Worm (Caenorhabditis elegans) whole organism, mixed stage, embryonic: ENCODE measurements around the gene fbxc-32.

Experiments used
- M03D4.4 ChIP-seq: sonication (generic microtip); optimal IDR thresholded peaks from 2 replicates; lab custom pipeline; 2017; ENCODE audit warnings: mild to moderate bottlenecking, missing genetic modification characterization, missing compliant biosample characterization
- bed-3 ChIP-seq: fragments of 200-800 bp; sonication (Bioruptor generic); optimal IDR thresholded peaks from 3 replicates; lab custom pipeline; 2018; ENCODE audit warnings: mild to moderate bottlenecking, missing genetic modification characterization, moderate library complexity, missing compliant biosample characterization
- blmp-1 ChIP-seq: fragments of 150-350 bp; optimal IDR thresholded peaks from 2 replicates; lab custom pipeline; 2014; ENCODE audit warnings: missing biosample characterization, missing genetic modification characterization
- ceh-39 ChIP-seq: fragments of 150-350 bp; optimal IDR thresholded peaks from 2 replicates; lab custom pipeline; 2014; ENCODE audit warnings: missing biosample characterization, missing genetic modification characterization
- ceh-43 ChIP-seq: fragments of 200-800 bp; sonication (Bioruptor generic); optimal IDR thresholded peaks from 2 replicates; lab custom pipeline; 2018; ENCODE audit warnings: mild to moderate bottlenecking, missing genetic modification characterization, moderate library complexity, missing compliant biosample characterization
- ceh-83 ChIP-seq: fragments of 200-800 bp; sonication (Bioruptor generic); optimal IDR thresholded peaks from 2 replicates; lab custom pipeline; 2018; ENCODE audit warnings: mild to moderate bottlenecking, missing genetic modification characterization, missing compliant biosample characterization
- ces-1 ChIP-seq: fragments of 150-350 bp; optimal IDR thresholded peaks from 2 replicates; lab custom pipeline; 2014; ENCODE audit warnings: missing biosample characterization, missing genetic modification reagents, missing genetic modification characterization
- drap-1 ChIP-seq: fragments of 200-800 bp; sonication (Bioruptor generic); optimal IDR thresholded peaks from 3 replicates; lab custom pipeline; 2018; ENCODE audit warnings: mild to moderate bottlenecking, missing genetic modification characterization, missing compliant biosample characterization
- elt-1 ChIP-seq: sonication (generic microtip); optimal IDR thresholded peaks from 2 replicates; lab custom pipeline; 2017; ENCODE audit warnings: missing genetic modification characterization, mild to moderate bottlenecking, missing compliant biosample characterization, antibody characterized with exemption, moderate library complexity, borderline replicate concordance; ENCODE audit not compliant: insufficient read depth
- elt-3 ChIP-seq: fragments of 150-350 bp; optimal IDR thresholded peaks from 2 replicates; lab custom pipeline; 2014; ENCODE audit warnings: missing biosample characterization, missing genetic modification characterization
- flh-1 ChIP-seq: fragments of 200-800 bp; sonication (Bioruptor generic); optimal IDR thresholded peaks from 2 replicates; lab custom pipeline; 2018; ENCODE audit warnings: mild to moderate bottlenecking, missing genetic modification characterization, moderate library complexity, missing compliant biosample characterization
- ham-2 ChIP-seq: fragments of 200-800 bp; sonication (Bioruptor generic); optimal IDR thresholded peaks from 2 replicates; lab custom pipeline; 2018; ENCODE audit warnings: mild to moderate bottlenecking, missing genetic modification characterization, missing compliant biosample characterization
- hlh-1 ChIP-seq: fragments of 150-350 bp; optimal IDR thresholded peaks from 2 replicates; lab custom pipeline; 2014; ENCODE audit warnings: missing biosample characterization, missing genetic modification reagents, missing genetic modification characterization
- lin-13 ChIP-seq: fragments of 150-350 bp; optimal IDR thresholded peaks from 2 replicates; lab custom pipeline; 2014; ENCODE audit warnings: missing biosample characterization, missing genetic modification characterization
- lin-32 ChIP-seq: fragments of 200-800 bp; sonication (Bioruptor generic); optimal IDR thresholded peaks from 2 replicates; lab custom pipeline; 2018; ENCODE audit warnings: mild to moderate bottlenecking, missing genetic modification characterization, missing compliant biosample characterization
- lsy-2 ChIP-seq: fragments of 150-350 bp; optimal IDR thresholded peaks from 2 replicates; lab custom pipeline; 2014; ENCODE audit warnings: missing biosample characterization, missing genetic modification characterization
- mab-5 ChIP-seq: fragments of 150-350 bp; optimal IDR thresholded peaks from 2 replicates; lab custom pipeline; 2014; ENCODE audit warnings: missing biosample characterization, missing genetic modification characterization
- mep-1 ChIP-seq: fragments of 150-350 bp; optimal IDR thresholded peaks from 2 replicates; lab custom pipeline; 2017; ENCODE audit warnings: missing biosample characterization, missing genetic modification reagents, missing genetic modification characterization, inconsistent platforms
- nhr-12 ChIP-seq: fragments of 150-350 bp; optimal IDR thresholded peaks from 2 replicates; lab custom pipeline; 2014; ENCODE audit warnings: missing biosample characterization, missing genetic modification characterization
- nhr-2 ChIP-seq: fragments of 150-350 bp; optimal IDR thresholded peaks from 2 replicates; lab custom pipeline; 2014; ENCODE audit warnings: missing biosample characterization, missing genetic modification characterization
- nhr-237 ChIP-seq: fragments of 150-350 bp; optimal IDR thresholded peaks from 2 replicates; lab custom pipeline; 2014; ENCODE audit warnings: missing biosample characterization, missing genetic modification characterization
- nhr-28 ChIP-seq: fragments of 150-350 bp; optimal IDR thresholded peaks from 2 replicates; lab custom pipeline; 2014; ENCODE audit warnings: missing biosample characterization, missing genetic modification characterization
- nhr-76 ChIP-seq: sonication (generic microtip); optimal IDR thresholded peaks from 2 replicates; lab custom pipeline; 2017; ENCODE audit warnings: missing biosample characterization, missing genetic modification characterization
- pha-4 ChIP-seq: fragments of 150-350 bp; optimal IDR thresholded peaks from 2 replicates; lab custom pipeline; 2018; ENCODE audit warnings: missing biosample characterization, missing genetic modification reagents, missing genetic modification characterization
- sem-2 ChIP-seq: fragments of 200-800 bp; sonication (Bioruptor generic); optimal IDR thresholded peaks from 2 replicates; lab custom pipeline; 2018; ENCODE audit warnings: mild to moderate bottlenecking, missing genetic modification characterization, missing compliant biosample characterization
- snpc-4 ChIP-seq: fragments of 150-350 bp; optimal IDR thresholded peaks from 2 replicates; lab custom pipeline; 2014; ENCODE audit warnings: missing biosample characterization, missing genetic modification characterization
- sptf-1 ChIP-seq: sonication (generic microtip); optimal IDR thresholded peaks from 2 replicates; lab custom pipeline; 2017; ENCODE audit warnings: mild to moderate bottlenecking, missing genetic modification characterization, moderate library complexity, missing compliant biosample characterization
- tbx-8 ChIP-seq: fragments of 200-800 bp; sonication (Bioruptor generic); optimal IDR thresholded peaks from 2 replicates; lab custom pipeline; 2018; ENCODE audit warnings: mild to moderate bottlenecking, missing genetic modification characterization, moderate library complexity, missing compliant biosample characterization
- unc-39 ChIP-seq: fragments of 150-350 bp; optimal IDR thresholded peaks from 2 replicates; lab custom pipeline; 2014; ENCODE audit warnings: missing biosample characterization, missing genetic modification characterization
- unc-62 ChIP-seq: fragments of 150-350 bp; optimal IDR thresholded peaks from 2 replicates; lab custom pipeline; 2014; ENCODE audit warnings: missing biosample characterization, missing genetic modification reagents, missing genetic modification characterization
- zip-8 ChIP-seq: fragments of 150-350 bp; optimal IDR thresholded peaks from 2 replicates; lab custom pipeline; 2014; ENCODE audit warnings: missing biosample characterization, missing genetic modification characterization
- ztf-11 ChIP-seq: fragments of 150-350 bp; optimal IDR thresholded peaks from 2 replicates; lab custom pipeline; 2014; ENCODE audit warnings: missing biosample characterization, missing genetic modification characterization

The fbxc-32 gene

ce11 chrII:922778-923177 lies 25.2 kb downstream of the fbxc-32 start:
- no peak for TF ChIP-seq ham-2
- TF ChIP-seq ceh-39 = no peak
- no peak for TF ChIP-seq bed-3 (GFP tag; lab: Kevin White, UChicago)
- no peak for TF ChIP-seq sem-2 (GFP tag; lab: Kevin White, UChicago)
- TF ChIP-seq hlh-1 (tag; lab: Kevin White, UChicago) = no peak
- TF ChIP-seq elt-3 (tag; lab: Kevin White, UChicago) = no peak
- TF ChIP-seq lin-32 (GFP tag; lab: Kevin White, UChicago) = no peak
- TF ChIP-seq flh-1 (GFP tag; lab: Kevin White, UChicago) = no peak
- TF ChIP-seq snpc-4 (tag; lab: Kevin White, UChicago) = no peak
- TF ChIP-seq tbx-8 = no peak
- TF ChIP-seq mab-5 (tag; lab: Kevin White, UChicago) = no peak
- no peak for TF ChIP-seq nhr-2
- TF ChIP-seq unc-62 = no peak
- no peak for TF ChIP-seq ceh-43 (GFP tag; lab: Kevin White, UChicago)
- no peak for TF ChIP-seq nhr-76 (tag; lab: Kevin White, UChicago)
- no peak for TF ChIP-seq blmp-1 (tag; lab: Kevin White, UChicago)

DNA sequence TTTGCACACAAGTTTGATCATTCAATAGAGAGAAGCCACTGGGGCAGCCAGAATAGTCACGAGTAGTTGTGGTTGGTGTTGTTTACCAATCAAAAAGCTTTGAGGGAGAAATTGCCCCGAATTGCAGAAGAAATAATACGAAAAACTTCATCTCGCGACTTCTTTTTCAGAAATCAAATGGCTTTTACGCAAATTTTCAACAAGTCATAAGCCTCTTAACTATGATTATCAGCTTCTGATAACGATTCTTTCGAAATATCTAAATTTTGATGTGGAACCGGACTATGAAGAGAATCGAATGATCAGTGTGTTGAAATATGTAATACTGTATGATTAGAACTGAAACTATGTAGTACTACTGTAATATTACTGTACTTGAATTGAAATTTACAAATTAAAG lies 27.7 kb downstream of the fbxc-32 start:
- no peak for TF ChIP-seq tbx-8
- no peak for TF ChIP-seq bed-3 (GFP tag; lab: Kevin White, UChicago)
- TF ChIP-seq drap-1 (GFP tag; lab: Kevin White, UChicago) = no peak
- TF ChIP-seq elt-1 (tag; lab: Kevin White, UChicago) = no peak
- TF ChIP-seq nhr-2 = no peak
- no peak for TF ChIP-seq snpc-4 (tag; lab: Kevin White, UChicago)
- TF ChIP-seq elt-3 (tag; lab: Kevin White, UChicago) = no peak
- no peak for TF ChIP-seq ces-1 (GFP tag; lab: Kevin White, UChicago)
- no peak for TF ChIP-seq ceh-83 (GFP tag; lab: Kevin White, UChicago)
- no peak for TF ChIP-seq ztf-11 (tag; lab: Kevin White, UChicago)
- TF ChIP-seq sptf-1 (tag; lab: Kevin White, UChicago) = no peak

DNA sequence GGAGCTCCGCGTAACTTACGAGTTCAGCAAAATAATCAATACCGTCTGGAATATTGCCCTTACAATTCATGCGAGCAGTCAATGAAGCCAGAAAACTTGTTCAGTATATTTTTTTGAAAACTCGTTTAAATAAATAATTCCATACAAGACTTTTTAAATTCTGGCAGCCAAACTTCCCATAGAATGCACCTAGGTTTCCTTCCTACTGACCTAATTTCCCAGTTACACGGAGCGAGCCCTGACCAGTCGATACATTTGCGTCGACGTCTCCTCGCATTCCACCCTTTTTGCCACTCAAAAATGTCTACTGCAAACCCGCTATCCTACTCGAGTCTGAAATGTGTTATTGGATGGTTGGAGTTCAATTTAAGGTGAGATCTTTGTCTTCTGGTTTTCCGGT lies 30.7 kb downstream of the fbxc-32 start, which contains the start of gene fbxc-30:
fbxc-30 (plus strand) TSS at position 301 of the 400 bp plus-strand sequence.
- TF ChIP-seq nhr-28 (tag; lab: Kevin White, UChicago) (no peak), zip-8 (tag; lab: Kevin White, UChicago) (no peak), nhr-2 (no peak), pha-4 (tag; lab: Kevin White, UChicago) (no peak), ztf-11 (tag; lab: Kevin White, UChicago) (no peak), lin-32 (GFP tag; lab: Kevin White, UChicago) (no peak), unc-39 (tag; lab: Kevin White, UChicago) (no peak), ceh-39 (no peak), lsy-2 (tag; lab: Kevin White, UChicago) (no peak), M03D4.4 (tag; lab: Kevin White, UChicago) (no peak), lin-13 (tag; lab: Kevin White, UChicago) (no peak), blmp-1 (tag; lab: Kevin White, UChicago) (no peak), ham-2 (no peak), sem-2 (GFP tag; lab: Kevin White, UChicago) (no peak), mep-1 (tag; lab: Kevin White, UChicago) (no peak)
- TF ChIP-seq, all 35 proteins: peak for 0

- TF ChIP-seq nhr-12 (tag; lab: Kevin White, UChicago) (no peak), drap-1 (GFP tag; lab: Kevin White, UChicago) (no peak), M03D4.4 (tag; lab: Kevin White, UChicago) (no peak), sem-2 (GFP tag; lab: Kevin White, UChicago) (no peak), ceh-39 (no peak), mab-5 (tag; lab: Kevin White, UChicago) (no peak), elt-3 (tag; lab: Kevin White, UChicago) (no peak), ces-1 (GFP tag; lab: Kevin White, UChicago) (no peak), blmp-1 (tag; lab: Kevin White, UChicago) (no peak), lsy-2 (tag; lab: Kevin White, UChicago) (no peak), sptf-1 (tag; lab: Kevin White, UChicago) (no peak), tbx-8 (no peak)
These were observed 32.2 kb downstream of the fbxc-32 start, which contains the start of gene fbxc-29 for ce11 chrII:915780-916179. fbxc-29 (plus strand) TSS chrII:916080.

ce11 chrII:915206-915605 lies 32.8 kb downstream of the fbxc-32 start:
- no peak for TF ChIP-seq ceh-43 (GFP tag; lab: Kevin White, UChicago)
- TF ChIP-seq pha-4 (tag; lab: Kevin White, UChicago) = no peak
- no peak for TF ChIP-seq nhr-237 (tag; lab: Kevin White, UChicago)
- TF ChIP-seq nhr-76 (tag; lab: Kevin White, UChicago) = no peak
- TF ChIP-seq ces-1 (GFP tag; lab: Kevin White, UChicago) = no peak
- no peak for TF ChIP-seq lin-13 (tag; lab: Kevin White, UChicago)
- no peak for TF ChIP-seq lsy-2 (tag; lab: Kevin White, UChicago)
- no peak for TF ChIP-seq sem-2 (GFP tag; lab: Kevin White, UChicago)
